Fruit fly (Drosophila melanogaster): ENCODE measurements around the gene CG18418.
A peak's percentile ranks its signal among the peaks of the same experiment; 100 is the strongest.

The CG18418 gene

dm6 chr3L:4684622-4685276, 5.1 kb downstream of the CG18418 start:
- peak; percentile 73 for TF ChIP-seq Hr39 (optimal IDR thresholded peaks at IDR 0.05)
- 0 out of 3 replicates have a peak, but pooled peaks have one; percentile 37 for TF ChIP-seq CG11456 (GFP tag; IDR thresholded peaks at IDR 0.05)
- no peak for TF ChIP-seq sob (GFP tag; IDR thresholded peaks at IDR 0.05)
- TF ChIP-seq CG6654 (GFP tag; optimal IDR thresholded peaks at IDR 0.05) = no peak
- TF ChIP-seq cwo (GFP tag; optimal IDR thresholded peaks at IDR 0.05) = peak; percentile 64
- TF ChIP-seq sr (GFP tag; IDR thresholded peaks at IDR 0.05) = no peak
- peak in 1 of 2 experiments; percentile 71 for TF ChIP-seq Hr78 (GFP tag; optimal IDR thresholded peaks at IDR 0.05)
- no peak for TF ChIP-seq CG32767 (GFP tag; IDR thresholded peaks at IDR 0.05)

- TF ChIP-seq prd (optimal IDR thresholded peaks at IDR 0.05) (no peak), prd (GFP tag; IDR thresholded peaks at IDR 0.05) (peak; percentile 56; the same call in 2 of the 3 replicates), Xrp1 (GFP tag; IDR thresholded peaks at IDR 0.05) (0 out of 2 replicates have a peak, but pooled peaks have one; percentile 9), zen (tag; optimal IDR thresholded peaks at IDR 0.05) (peak; percentile 68), CG7271 (tag; optimal IDR thresholded peaks at IDR 0.05) (peak; percentile 8), CG13624 (GFP tag; optimal IDR thresholded peaks at IDR 0.05) (no peak), CG17912 (GFP tag; optimal IDR thresholded peaks at IDR 0.05) (no peak)
Observed at dm6 chr3L:4679063-4679462, 10.8 kb downstream of the CG18418 start.

dm6 chr3L:4677532-4677931, 12.3 kb downstream of the CG18418 start, which contains the start of gene CG34266:
TSS of gene CG34266 (plus strand) at chr3L:4677832.
- TF ChIP-seq twi (tag; optimal IDR thresholded peaks at IDR 0.05) = no peak
- peak; percentile 81 for TF ChIP-seq Ets65A (GFP tag)
- TF ChIP-seq da (GFP tag; optimal IDR thresholded peaks at IDR 0.05) = no peak

DNA sequence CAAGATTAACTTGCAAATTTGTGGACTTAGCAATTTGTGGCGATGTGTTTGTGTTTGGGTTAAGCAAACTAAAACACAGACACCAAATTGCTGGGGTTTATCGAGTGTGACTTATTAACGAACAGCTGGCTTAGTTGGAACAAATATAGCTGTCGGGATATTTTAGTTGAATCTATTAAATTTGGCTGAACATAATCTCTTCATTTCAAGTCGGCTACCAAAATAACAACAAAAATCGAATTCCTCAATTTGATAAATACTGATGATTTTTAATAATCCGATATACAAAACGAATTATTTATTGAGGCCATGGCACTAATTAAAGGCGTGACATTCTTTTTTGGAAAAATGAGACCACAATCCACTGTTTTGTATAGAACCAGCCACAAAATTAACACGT, 22.6 kb downstream of the CG18418 start, which contains the start of gene CG32236:
Gene CG32236, minus strand, starts transcription at position 101 of the 400 bp plus-strand sequence.
- TF ChIP-seq D19B (GFP tag; optimal IDR thresholded peaks at IDR 0.05) (no peak), dan (GFP tag; IDR thresholded peaks at IDR 0.05) (no peak), HLHmδ (GFP tag; optimal IDR thresholded peaks at IDR 0.05) (no peak), ap (GFP tag; IDR thresholded peaks at IDR 0.05) (no peak), pita (GFP tag; optimal IDR thresholded peaks at IDR 0.05) (no peak), CG18619 (GFP tag; optimal IDR thresholded peaks at IDR 0.05) (no peak), NFAT (GFP tag; IDR thresholded peaks at IDR 0.05) (no peak), CG15601 (tag; optimal IDR thresholded peaks at IDR 0.05) (no peak), CG7357 (GFP tag; IDR thresholded peaks at IDR 0.05) (no peak), CG10366 (GFP tag; IDR thresholded peaks at IDR 0.05) (no peak), CG9437 (GFP tag; optimal IDR thresholded peaks at IDR 0.05) (no peak), dpn (GFP tag; optimal IDR thresholded peaks at IDR 0.05) (no peak), rib (GFP tag; IDR thresholded peaks at IDR 0.05) (no peak), mld (GFP tag; IDR thresholded peaks at IDR 0.05; ENCODE audit: partially characterized antibody) (no peak), unpg (GFP tag; optimal IDR thresholded peaks at IDR 0.05) (no peak), Med (GFP tag) (no peak), jumu (GFP tag; optimal IDR thresholded peaks at IDR 0.05) (no peak)

- no peak for TF ChIP-seq Nf-YC (tag; optimal IDR thresholded peaks at IDR 0.05)
- TF ChIP-seq gfzf (GFP tag; optimal IDR thresholded peaks at IDR 0.05) = no peak
- TF ChIP-seq CG4328 (GFP tag; optimal IDR thresholded peaks at IDR 0.05) = no peak
- no peak for TF ChIP-seq CG6175 (GFP tag; IDR thresholded peaks at IDR 0.05)
- TF ChIP-seq Dad (GFP tag; optimal IDR thresholded peaks at IDR 0.05) = no peak
- no peak for TF ChIP-seq mld (GFP tag; IDR thresholded peaks at IDR 0.05; ENCODE audit: partially characterized antibody)
- TF ChIP-seq exex (tag; optimal IDR thresholded peaks at IDR 0.05) = no peak
Observed at dm6 chr3L:4647976-4648375, 41.9 kb downstream of the CG18418 start, which contains the start of gene TTLL1B. TSS of gene TTLL1B (plus strand) at chr3L:4648276.
